Fruit fly (Drosophila melanogaster) whole organism, prepupa: ENCODE measurements around the gene alpha-PheRS.

ENCODE experiments used
- Blimp-1 ChIP-seq: fragments of 200-800 bp; sonication (Bioruptor generic); optimal IDR thresholded peaks from 3 replicates; lab custom pipeline; 2017; ENCODE audit warnings: missing biosample characterization, missing genetic modification characterization, mild to moderate bottlenecking, moderate library complexity, missing genetic modification reagents
- CG10631 ChIP-seq: fragments of 200-800 bp; sonication (Bioruptor generic); optimal IDR thresholded peaks from 2 replicates; lab custom pipeline; 2016; ENCODE audit warnings: missing biosample characterization, missing genetic modification characterization
- CG10669 ChIP-seq: fragments of 200-800 bp; sonication (Bioruptor generic); optimal IDR thresholded peaks from 3 replicates; lab custom pipeline; 2018; ENCODE audit warnings: missing biosample characterization, mild to moderate bottlenecking, missing genetic modification characterization, moderate library complexity
- CG11294 ChIP-seq: fragments of 200-800 bp; sonication (Bioruptor generic); IDR thresholded peaks from 2 replicates; pipeline ENCODE4 v1.3.6; 2022; ENCODE audit warnings: missing biosample characterization, missing genetic modification characterization
- CG11902 ChIP-seq: fragments of 200-800 bp; sonication (Bioruptor generic); optimal IDR thresholded peaks from 3 replicates; lab custom pipeline; 2016; ENCODE audit warnings: missing biosample characterization, missing genetic modification characterization
- CG3032 ChIP-seq: fragments of 200-800 bp; optimal IDR thresholded peaks from 2 replicates; lab custom pipeline; 2019; ENCODE audit warnings: missing biosample characterization, mild to moderate bottlenecking, missing genetic modification characterization, moderate library complexity
- CG31627 ChIP-seq: fragments of 200-800 bp; sonication (Bioruptor generic); optimal IDR thresholded peaks from 3 replicates; lab custom pipeline; 2016; ENCODE audit warnings: missing biosample characterization, missing genetic modification characterization
- CG34406 ChIP-seq: fragments of 200-800 bp; sonication (Bioruptor generic); optimal IDR thresholded peaks from 3 replicates; lab custom pipeline; 2016; ENCODE audit warnings: missing biosample characterization, missing genetic modification characterization
- CG3919 ChIP-seq: fragments of 200-800 bp; sonication (Bioruptor generic); optimal IDR thresholded peaks from 3 replicates; lab custom pipeline; 2016; ENCODE audit warnings: missing biosample characterization, missing genetic modification characterization
- CG4318 ChIP-seq: fragments of 200-800 bp; sonication (Bioruptor generic); optimal IDR thresholded peaks from 3 replicates; lab custom pipeline; 2017; ENCODE audit warnings: missing biosample characterization, mild to moderate bottlenecking, missing genetic modification characterization
- CG6276 ChIP-seq: fragments of 200-800 bp; sonication (Bioruptor generic); optimal IDR thresholded peaks from 2 replicates; lab custom pipeline; 2017; ENCODE audit warnings: missing biosample characterization, mild to moderate bottlenecking, missing genetic modification characterization
- CG6854 ChIP-seq: fragments of 200-800 bp; sonication (Bioruptor generic); optimal IDR thresholded peaks from 2 replicates; lab custom pipeline; 2017; ENCODE audit warnings: missing biosample characterization, mild to moderate bottlenecking, missing genetic modification characterization
- CG7368 ChIP-seq: fragments of 200-800 bp; sonication (Bioruptor generic); optimal IDR thresholded peaks from 3 replicates; lab custom pipeline; 2016; ENCODE audit warnings: missing biosample characterization, missing genetic modification characterization
- CG8119 ChIP-seq: fragments of 200-800 bp; sonication (Bioruptor generic); IDR thresholded peaks from 3 replicates; pipeline ENCODE4 v1.3.6; 2022; ENCODE audit warnings: missing biosample characterization, missing genetic modification characterization
- CG8319 ChIP-seq: fragments of 200-800 bp; sonication (Bioruptor generic); optimal IDR thresholded peaks from 3 replicates; lab custom pipeline; 2016; ENCODE audit warnings: missing biosample characterization, missing genetic modification characterization
- CG8632 ChIP-seq: fragments of 200-800 bp; sonication (Bioruptor generic); optimal IDR thresholded peaks from 3 replicates; lab custom pipeline; 2016; ENCODE audit warnings: missing biosample characterization, missing genetic modification characterization
- CG9139 ChIP-seq: fragments of 200-800 bp; sonication (Bioruptor generic); optimal IDR thresholded peaks from 3 replicates; lab custom pipeline; 2017; ENCODE audit warnings: missing biosample characterization, mild to moderate bottlenecking, missing genetic modification characterization
- Eip75B ChIP-seq: fragments of 200-800 bp; sonication (Bioruptor generic); optimal IDR thresholded peaks from 3 replicates; lab custom pipeline; 2016; ENCODE audit warnings: missing biosample characterization, missing genetic modification characterization
- Eip93F ChIP-seq: fragments of 200-800 bp; sonication (Bioruptor generic); optimal IDR thresholded peaks from 2 replicates; lab custom pipeline; 2016; ENCODE audit warnings: missing biosample characterization, mild to moderate bottlenecking, missing genetic modification characterization
- Ets21C ChIP-seq: fragments of 200-800 bp; sonication (Bioruptor generic); optimal IDR thresholded peaks from 3 replicates; lab custom pipeline; 2016; ENCODE audit warnings: missing biosample characterization, missing genetic modification characterization
- Ets96B ChIP-seq: fragments of 200-800 bp; optimal IDR thresholded peaks from 2 replicates; lab custom pipeline; 2019; ENCODE audit warnings: missing biosample characterization, mild to moderate bottlenecking, missing genetic modification characterization, moderate library complexity
- Hr39 ChIP-seq: fragments of 200-800 bp; sonication (Bioruptor generic); optimal IDR thresholded peaks from 2 replicates; lab custom pipeline; 2016; ENCODE audit warnings: missing biosample characterization, missing genetic modification characterization
- Hr4 ChIP-seq: fragments of 200-800 bp; sonication (Bioruptor generic); optimal IDR thresholded peaks from 3 replicates; lab custom pipeline; 2016; ENCODE audit warnings: missing biosample characterization, missing genetic modification characterization
- Lpt ChIP-seq: fragments of 200-800 bp; sonication (Bioruptor generic); optimal IDR thresholded peaks from 3 replicates; lab custom pipeline; 2016; ENCODE audit warnings: missing biosample characterization, missing genetic modification characterization
- OdsH ChIP-seq: fragments of 200-800 bp; sonication (Bioruptor generic); optimal IDR thresholded peaks from 3 replicates; lab custom pipeline; 2016; ENCODE audit warnings: missing biosample characterization, missing genetic modification characterization
- Smox ChIP-seq: fragments of 200-800 bp; sonication (Bioruptor generic); optimal IDR thresholded peaks from 3 replicates; lab custom pipeline; 2016; ENCODE audit warnings: missing biosample characterization, missing genetic modification characterization
- Sox15 ChIP-seq: fragments of 200-800 bp; sonication (Bioruptor generic); optimal IDR thresholded peaks from 3 replicates; lab custom pipeline; 2016; ENCODE audit warnings: missing biosample characterization, missing genetic modification characterization
- achi ChIP-seq: fragments of 200-800 bp; sonication (Bioruptor generic); optimal IDR thresholded peaks from 3 replicates; lab custom pipeline; 2016; ENCODE audit warnings: missing biosample characterization, missing genetic modification characterization
- dac ChIP-seq: fragments of 200-800 bp; sonication (Bioruptor generic); optimal IDR thresholded peaks from 2 replicates; lab custom pipeline; 2017; ENCODE audit warnings: missing biosample characterization, mild to moderate bottlenecking, missing genetic modification characterization
- eg ChIP-seq: fragments of 200-800 bp; sonication (Bioruptor generic); IDR thresholded peaks from 3 replicates; pipeline ENCODE4 v1.3.6; 2022; ENCODE audit warnings: missing biosample characterization, missing genetic modification characterization
- esn ChIP-seq: fragments of 200-800 bp; sonication (Bioruptor generic); optimal IDR thresholded peaks from 2 replicates; lab custom pipeline; 2016; ENCODE audit warnings: missing biosample characterization, mild to moderate bottlenecking, missing genetic modification characterization, moderate library complexity
- fkh ChIP-seq: fragments of 200-800 bp; sonication (Bioruptor generic); optimal IDR thresholded peaks from 3 replicates; lab custom pipeline; 2017; ENCODE audit warnings: missing biosample characterization, mild to moderate bottlenecking, missing genetic modification characterization, moderate library complexity
- net ChIP-seq: fragments of 200-800 bp; sonication (Bioruptor generic); optimal IDR thresholded peaks from 3 replicates; lab custom pipeline; 2016; ENCODE audit warnings: missing biosample characterization, missing genetic modification characterization
- spab ChIP-seq: fragments of 200-800 bp; sonication (Bioruptor generic); optimal IDR thresholded peaks from 2 replicates; lab custom pipeline; 2017; ENCODE audit warnings: missing biosample characterization, mild to moderate bottlenecking, missing genetic modification characterization, missing genetic modification reagents
- ss ChIP-seq, 2 experiments: fragments of 200-800 bp; sonication (Bioruptor generic); optimal IDR thresholded peaks; 2 replicates in 1 of 2; 3 replicates in 1 of 2; lab custom pipeline; 2017 to 2018; ENCODE audit warnings: mild to moderate bottlenecking in 2 of 2, missing biosample characterization in 2 of 2, missing genetic modification characterization in 2 of 2, moderate library complexity in 1 of 2
- svp ChIP-seq: fragments of 200-800 bp; sonication (Bioruptor generic); peaks from one replicate; lab custom pipeline; 2016; ENCODE audit warnings: missing biosample characterization, missing genetic modification characterization
- topi ChIP-seq: fragments of 200-800 bp; sonication (Bioruptor generic); optimal IDR thresholded peaks from 3 replicates; lab custom pipeline; 2016; ENCODE audit warnings: missing biosample characterization, missing genetic modification characterization
- vri ChIP-seq: fragments of 200-800 bp; sonication (Bioruptor generic); optimal IDR thresholded peaks from 3 replicates; lab custom pipeline; 2016; ENCODE audit warnings: missing biosample characterization, mild to moderate bottlenecking, missing genetic modification characterization

alpha-PheRS gene

DNA sequence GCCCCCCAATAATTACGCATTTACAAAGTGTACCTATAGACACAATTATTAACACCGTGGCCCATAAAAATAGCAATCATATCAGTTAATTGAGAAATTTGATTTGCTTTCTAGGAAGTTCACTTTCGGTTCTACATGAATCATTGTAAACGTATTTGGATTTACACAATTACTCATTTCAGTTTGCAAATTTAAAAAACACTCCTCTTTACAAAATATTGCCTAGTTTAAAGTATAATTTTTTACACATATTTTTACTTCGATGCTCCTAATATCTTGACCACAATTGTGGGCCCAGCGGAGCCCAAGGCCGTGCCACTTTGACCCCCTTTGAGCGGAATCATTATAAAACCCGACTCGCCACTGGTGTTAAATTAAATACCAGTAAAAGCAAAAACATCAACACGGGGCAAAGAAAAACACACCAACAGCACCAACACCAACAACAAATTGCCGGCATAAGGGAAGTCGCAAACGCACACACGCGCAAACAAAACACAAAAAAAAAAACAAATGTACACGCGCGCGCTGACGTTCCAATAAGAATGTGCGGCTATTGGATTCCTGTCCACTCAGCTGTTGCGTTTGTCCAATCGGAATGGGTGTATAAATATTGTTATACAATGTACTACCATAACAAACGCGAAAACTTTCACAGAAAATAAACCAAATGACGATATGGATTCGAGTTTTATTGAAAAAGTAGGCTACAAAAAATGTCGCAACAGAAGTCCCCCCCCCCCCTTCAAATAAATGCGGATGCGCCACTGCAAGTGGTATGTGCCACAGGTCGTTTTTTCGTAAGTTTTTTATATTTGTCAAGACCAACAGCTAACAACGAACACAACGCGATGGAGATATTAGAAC lies 30.7 kb downstream of the alpha-PheRS start (continued):
- TF ChIP-seq Ets96B (tag; lab: Kevin White, UChicago), result peak; percentile 6
- no peak for TF ChIP-seq CG8319 (GFP tag; lab: Kevin White, UChicago)
- TF ChIP-seq svp (GFP tag; lab: Kevin White, UChicago), result no peak
- TF ChIP-seq CG8632 (GFP tag; lab: Kevin White, UChicago), result no peak
- no peak for TF ChIP-seq CG10631 (GFP tag; lab: Kevin White, UChicago)
- TF ChIP-seq Hr4 (GFP tag; lab: Kevin White, UChicago), result no peak
- peak; percentile 5 for TF ChIP-seq esn (GFP tag; lab: Kevin White, UChicago)
- TF ChIP-seq CG11294 (GFP tag; lab: Robert Waterston, UW), result no peak
- TF ChIP-seq Ets21C (GFP tag; lab: Kevin White, UChicago), result no peak
- TF ChIP-seq CG31627 (GFP tag; lab: Kevin White, UChicago), result peak; percentile 31
- no peak for TF ChIP-seq Eip93F (GFP tag; lab: Kevin White, UChicago)
- TF ChIP-seq CG4318 (GFP tag; lab: Kevin White, UChicago), result no peak
- TF ChIP-seq CG34406 (GFP tag; lab: Kevin White, UChicago), result no peak
- no peak for TF ChIP-seq Blimp-1 (GFP tag; lab: Kevin White, UChicago)
- no peak for TF ChIP-seq CG11902 (GFP tag; lab: Kevin White, UChicago)
- TF ChIP-seq OdsH, result peak; percentile 7
- TF ChIP-seq Hr39 (GFP tag; lab: Kevin White, UChicago), result peak; percentile 40
- peak; percentile 56 for TF ChIP-seq eg (GFP tag; lab: Robert Waterston, UW)
- no peak for TF ChIP-seq net (GFP tag; lab: Kevin White, UChicago)
- TF ChIP-seq CG3919 (GFP tag; lab: Kevin White, UChicago), result peak; percentile 18
- no peak for TF ChIP-seq Lpt
- no peak for TF ChIP-seq CG7368 (GFP tag; lab: Kevin White, UChicago)
- TF ChIP-seq fkh (GFP tag; lab: Kevin White, UChicago), result peak; percentile 37
- TF ChIP-seq Sox15 (GFP tag; lab: Kevin White, UChicago), result no peak
- no peak for TF ChIP-seq vri (GFP tag; lab: Kevin White, UChicago)
- no peak for TF ChIP-seq spab
- no peak for TF ChIP-seq CG6276 (GFP tag; lab: Kevin White, UChicago)
- no peak for TF ChIP-seq CG3032 (tag; lab: Kevin White, UChicago)
- TF ChIP-seq CG8119, result no peak
- no peak for TF ChIP-seq dac (GFP tag; lab: Kevin White, UChicago)
- no peak for TF ChIP-seq Smox
- TF ChIP-seq topi (GFP tag; lab: Kevin White, UChicago), result no peak
- TF ChIP-seq CG10669 (GFP tag; lab: Kevin White, UChicago), result peak; percentile 25
- TF ChIP-seq achi (GFP tag; lab: Kevin White, UChicago), result peak; percentile 33
- TF ChIP-seq Eip75B (GFP tag; lab: Kevin White, UChicago), result no peak
- TF ChIP-seq CG9139 (GFP tag; lab: Kevin White, UChicago), result no peak
- no peak for TF ChIP-seq ss (GFP tag; optimal IDR thresholded peaks at IDR 0.05; lab: Kevin White, UChicago)
- no peak for TF ChIP-seq CG6854 (GFP tag; lab: Kevin White, UChicago)
